Worm (Caenorhabditis elegans): ENCODE results near the gene nhr-264.

DNA sequence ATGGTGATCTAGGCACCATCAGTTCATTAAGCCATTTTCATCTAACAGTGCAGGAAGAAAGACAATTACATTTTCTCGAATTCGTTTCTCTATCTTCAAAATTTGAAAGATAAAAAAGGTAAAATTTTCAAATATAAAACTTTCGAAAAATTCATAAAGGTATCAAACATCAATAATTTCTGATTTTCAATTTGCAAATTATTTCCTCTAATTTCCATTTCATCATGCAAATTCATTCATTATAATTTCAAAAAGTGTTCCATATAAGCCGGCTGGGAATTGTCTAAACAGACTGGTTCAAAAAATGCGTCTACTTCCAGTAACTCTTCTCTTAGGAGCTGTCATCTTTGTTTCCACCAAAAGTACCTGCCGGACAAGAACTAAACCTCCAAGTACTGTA is 34.0 kb upstream of the nhr-264 start, which contains the start of gene clec-183:
- TF ChIP-seq snpc-4 (tag; optimal IDR thresholded peaks at IDR 0.05) (no peak), mdt-29 (GFP tag; IDR thresholded peaks at IDR 0.05) (no peak), mxl-3 (GFP tag; optimal IDR thresholded peaks at IDR 0.05) (no peak)
